Fruit fly (Drosophila melanogaster) whole organism, embryonic: Measurements from ENCODE around the gene mRRF2.

Source experiments
- Bdp1 ChIP-seq: fragments of 200-800 bp; sonication (Bioruptor generic); optimal IDR thresholded peaks from 3 replicates; lab custom pipeline; 2016; ENCODE audit warnings: missing biosample characterization, missing genetic modification characterization
- CG15479 ChIP-seq: fragments of 200-800 bp; sonication (Bioruptor generic); optimal IDR thresholded peaks from 3 replicates; lab custom pipeline; 2019; ENCODE audit warnings: missing biosample characterization, mild to moderate bottlenecking, missing genetic modification characterization, moderate library complexity
- CG2199 ChIP-seq: fragments of 200-800 bp; sonication (Bioruptor generic); IDR thresholded peaks from 3 replicates; pipeline ENCODE4 v1.3.6; 2022; ENCODE audit warnings: missing biosample characterization, missing genetic modification characterization
- Dll ChIP-seq: fragments of 200-800 bp; sonication (Bioruptor generic); IDR thresholded peaks from 4 replicates; pipeline ENCODE4 v1.3.6; 2022; ENCODE audit warnings: missing biosample characterization, missing genetic modification characterization; ENCODE audit not compliant: partially characterized antibody

DNA sequence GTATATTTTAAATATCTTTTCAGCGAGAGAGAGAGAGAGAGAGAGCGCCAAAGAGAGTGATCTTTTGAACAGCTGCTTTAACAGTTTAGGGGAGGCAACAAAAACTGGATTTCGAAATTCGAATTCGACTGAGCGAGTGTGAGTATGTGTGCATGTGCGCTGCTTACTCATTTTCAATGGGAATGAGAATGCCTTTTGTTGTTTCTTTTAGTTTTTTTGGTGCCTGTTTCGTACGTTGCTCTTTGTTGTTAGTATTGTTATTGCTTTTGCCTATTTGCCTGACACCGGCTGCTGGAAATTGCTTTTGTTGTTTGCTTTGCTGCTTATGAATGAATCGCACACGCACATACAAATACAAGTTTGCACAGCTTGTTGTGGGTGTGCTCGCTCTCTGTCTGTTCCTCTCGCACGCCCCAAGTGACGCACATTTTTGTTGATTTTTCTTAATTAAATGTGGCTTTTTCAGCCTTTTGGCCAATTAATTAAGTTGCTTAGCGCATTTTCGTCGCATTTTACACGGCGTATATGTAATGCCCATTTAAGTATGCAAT lies 13.4 kb downstream of the mRRF2 start:
- no peak for TF ChIP-seq Bdp1 (GFP tag; lab: Kevin White, UChicago)
- no peak for TF ChIP-seq CG15479 (GFP tag; lab: Kevin White, UChicago)
- 0 out of 4 replicates have a peak, but pooled peaks have one; percentile 16 for TF ChIP-seq Dll
- peak; percentile 69; the same call in 1 of the 3 replicates for TF ChIP-seq CG2199 (GFP tag; lab: Robert Waterston, UW)
